Worm (Caenorhabditis elegans) whole organism, early embryonic: ENCODE measurements around the gene npr-6.

Experiments used
- aly-1 ChIP-seq: sonication (generic microtip); optimal IDR thresholded peaks from 2 replicates; lab custom pipeline; 2016; ENCODE audit warnings: missing genetic modification characterization, missing compliant biosample characterization
- ama-1 ChIP-seq: fragments of 150-350 bp; optimal IDR thresholded peaks from 2 replicates; lab custom pipeline; 2014
- ceh-13 ChIP-seq: fragments of 200-800 bp; sonication (Bioruptor generic); optimal IDR thresholded peaks from 2 replicates; lab custom pipeline; 2018; ENCODE audit warnings: mild to moderate bottlenecking, missing genetic modification characterization, missing compliant biosample characterization
- flt-1 ChIP-seq: fragments of 200-800 bp; sonication (Bioruptor generic); IDR thresholded peaks from 2 replicates; pipeline ENCODE4 v1.3.6; 2022; ENCODE audit warnings: missing genetic modification characterization, missing compliant biosample characterization
- hnd-1 ChIP-seq: sonication (generic microtip); optimal IDR thresholded peaks from 2 replicates; lab custom pipeline; 2016; ENCODE audit warnings: missing genetic modification characterization, missing compliant biosample characterization
- pes-1 ChIP-seq: fragments of 200-800 bp; sonication (Bioruptor generic); IDR thresholded peaks from 2 replicates; pipeline ENCODE4 v1.3.6; 2022; ENCODE audit warnings: missing genetic modification reagents, missing genetic modification characterization, missing compliant biosample characterization
- sea-1 ChIP-seq: fragments of 200-800 bp; sonication (Bioruptor generic); conservative IDR thresholded peaks from 2 replicates; pipeline ENCODE4 v1.3.6; 2022; ENCODE audit warnings: missing genetic modification characterization, missing compliant biosample characterization
- tbx-37 ChIP-seq: fragments of 200-800 bp; sonication (Bioruptor generic); conservative IDR thresholded peaks from 2 replicates; pipeline ENCODE4 v1.3.6; 2022; ENCODE audit warnings: missing genetic modification reagents, missing genetic modification characterization, missing compliant biosample characterization
- tra-4 ChIP-seq: sonication (generic microtip); optimal IDR thresholded peaks from 2 replicates; lab custom pipeline; 2017; ENCODE audit warnings: missing genetic modification characterization, missing compliant biosample characterization

DNA sequence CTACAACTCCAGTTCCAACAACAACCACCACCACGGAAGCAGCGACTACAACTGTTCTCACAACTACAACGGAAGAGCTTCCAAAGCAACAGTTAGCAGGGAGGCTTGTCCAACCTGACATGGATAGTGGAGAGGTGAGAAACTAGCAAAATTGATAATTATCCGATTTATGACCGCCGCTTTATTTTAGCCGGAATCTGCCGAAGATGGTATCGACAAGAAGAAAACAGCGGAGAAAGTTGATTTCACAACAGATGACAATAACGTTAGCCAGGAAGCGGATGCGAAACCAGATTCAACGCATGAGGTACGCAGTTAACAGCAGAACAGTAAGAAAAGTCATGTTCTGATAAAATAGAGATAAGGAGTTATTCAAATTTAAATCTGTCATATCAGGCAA lies 32.9 kb upstream of the npr-6 start:
- no peak for TF ChIP-seq ama-1 (lab: Kevin White, UChicago)
- no peak for TF ChIP-seq hnd-1 (tag; lab: Kevin White, UChicago)
- no peak for TF ChIP-seq aly-1 (tag; lab: Kevin White, UChicago)
- TF ChIP-seq flt-1: no peak
- no peak for TF ChIP-seq tra-4 (tag; lab: Kevin White, UChicago)
- no peak for TF ChIP-seq sea-1
- no peak for TF ChIP-seq pes-1 (GFP tag; lab: Robert Waterston, UW)
- no peak for TF ChIP-seq ceh-13 (GFP tag; lab: Kevin White, UChicago)
- TF ChIP-seq tbx-37 (GFP tag; lab: Robert Waterston, UW): no peak
